Fruit fly (Drosophila melanogaster) Kc167 (cell line): ENCODE data around the gene CG32651.

ENCODE experiments used
- Myc ChIP-seq: fragments of >200 bp; optimal IDR thresholded peaks from 2 replicates; lab custom pipeline; 2017; ENCODE audit warnings: missing external identifiers
- Sin3A ChIP-seq: fragments of >200 bp; optimal IDR thresholded peaks from 2 replicates; lab custom pipeline; 2018; ENCODE audit warnings: missing external identifiers
- psq ChIP-seq: fragments of >200 bp; optimal IDR thresholded peaks from 2 replicates; lab custom pipeline; 2017; ENCODE audit warnings: missing external identifiers

- TF ChIP-seq Myc (lab: Kevin White, UChicago): no peak
- no peak for TF ChIP-seq psq (lab: Kevin White, UChicago)
- no peak for TF ChIP-seq Sin3A (lab: Kevin White, UChicago)
Measured at dm6 chrX:12431466-12431865, 23.2 kb upstream of the CG32651 start.
